Fruit fly (Drosophila melanogaster): ENCODE measurements around the gene CG5890.

Gene CG5890

DNA sequence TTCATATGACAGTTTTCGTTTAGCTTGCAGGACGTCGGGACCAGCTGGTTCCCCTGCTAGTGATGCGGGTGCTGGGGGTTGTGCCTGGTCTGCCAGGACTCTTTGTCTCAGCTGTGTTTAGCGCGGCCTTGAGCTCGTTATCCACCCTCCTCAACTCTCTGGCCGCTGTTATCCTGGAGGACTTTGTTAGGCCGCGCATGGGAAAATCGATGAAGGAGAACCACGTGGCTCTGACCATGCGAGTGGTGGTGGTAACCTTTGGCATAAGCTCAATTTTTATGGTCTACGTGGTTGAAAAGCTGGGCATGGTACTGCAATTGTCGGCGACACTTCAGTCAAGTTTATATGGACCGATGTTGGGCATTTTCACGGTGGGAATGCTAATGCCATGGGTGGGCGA lies 64.0 kb downstream of the CG5890 start:
- TF ChIP-seq Eip75B (GFP tag; optimal IDR thresholded peaks at IDR 0.05) = no peak
- no peak for TF ChIP-seq Eip78C (GFP tag)
- TF ChIP-seq Sox15 (GFP tag; optimal IDR thresholded peaks at IDR 0.05) = no peak
- TF ChIP-seq eg (GFP tag; IDR thresholded peaks at IDR 0.05) = no peak
- TF ChIP-seq Lpt (GFP tag; optimal IDR thresholded peaks at IDR 0.05) = no peak
- TF ChIP-seq CG4318 (GFP tag; optimal IDR thresholded peaks at IDR 0.05) = no peak
- no peak for TF ChIP-seq CG3032 (tag; optimal IDR thresholded peaks at IDR 0.05)
- no peak for TF ChIP-seq vri (GFP tag; optimal IDR thresholded peaks at IDR 0.05)
- TF ChIP-seq Sox14 (GFP tag; optimal IDR thresholded peaks at IDR 0.05) = no peak
- no peak for TF ChIP-seq achi (GFP tag; optimal IDR thresholded peaks at IDR 0.05)
- TF ChIP-seq CG34406 (GFP tag; optimal IDR thresholded peaks at IDR 0.05) = no peak
- TF ChIP-seq fkh (GFP tag; optimal IDR thresholded peaks at IDR 0.05) = no peak

All from whole organism, prepupa.